Worm (Caenorhabditis elegans) whole organism, L2 larva: ENCODE measurements around the gene skpo-2.

Experiments used
- C34F6.9 ChIP-seq: fragments of 150-350 bp; optimal IDR thresholded peaks from 2 replicates; lab custom pipeline; 2014; ENCODE audit warnings: missing biosample characterization, missing genetic modification characterization
- F13H6.1 ChIP-seq: sonication (generic microtip); optimal IDR thresholded peaks from 2 replicates; lab custom pipeline; 2016; ENCODE audit warnings: missing genetic modification characterization, missing compliant biosample characterization
- R02D3.7 ChIP-seq: fragments of 150-350 bp; optimal IDR thresholded peaks from 2 replicates; lab custom pipeline; 2014; ENCODE audit warnings: missing biosample characterization, missing genetic modification characterization
- Y55F3AM.14 ChIP-seq: fragments of 200-800 bp; sonication (Bioruptor generic); optimal IDR thresholded peaks from 2 replicates; lab custom pipeline; 2018; ENCODE audit warnings: mild to moderate bottlenecking, missing genetic modification characterization, missing compliant biosample characterization
- ZK546.5 ChIP-seq: sonication (generic microtip); optimal IDR thresholded peaks from 2 replicates; lab custom pipeline; 2017; ENCODE audit warnings: missing biosample characterization, missing genetic modification characterization
- aly-2 ChIP-seq: fragments of 150-350 bp; optimal IDR thresholded peaks from 2 replicates; lab custom pipeline; 2014; ENCODE audit warnings: missing biosample characterization, missing genetic modification characterization
- blmp-1 ChIP-seq: sonication (generic microtip); optimal IDR thresholded peaks from 2 replicates; lab custom pipeline; 2017; ENCODE audit warnings: missing genetic modification characterization, mild to moderate bottlenecking, missing compliant biosample characterization, antibody characterized with exemption, moderate library complexity; ENCODE audit not compliant: insufficient read depth
- ceh-16 ChIP-seq: fragments of 150-350 bp; optimal IDR thresholded peaks from 2 replicates; lab custom pipeline; 2014; ENCODE audit warnings: missing biosample characterization, missing genetic modification characterization
- ceh-82 ChIP-seq: fragments of 150-350 bp; optimal IDR thresholded peaks from 2 replicates; lab custom pipeline; 2014; ENCODE audit warnings: missing biosample characterization, missing genetic modification characterization
- crh-2 ChIP-seq: sonication (generic microtip); optimal IDR thresholded peaks from 2 replicates; lab custom pipeline; 2017; ENCODE audit warnings: missing biosample characterization, missing genetic modification characterization
- dmd-4 ChIP-seq: sonication (generic microtip); optimal IDR thresholded peaks from 2 replicates; lab custom pipeline; 2017; ENCODE audit warnings: missing biosample characterization, missing genetic modification characterization
- egl-27 ChIP-seq: sonication (generic microtip); optimal IDR thresholded peaks from 3 replicates; lab custom pipeline; 2017; ENCODE audit warnings: missing biosample characterization, missing genetic modification reagents, missing genetic modification characterization
- elt-1 ChIP-seq: fragments of 150-350 bp; optimal IDR thresholded peaks from 2 replicates; lab custom pipeline; 2014; ENCODE audit warnings: missing biosample characterization, missing genetic modification characterization
- gmeb-1 ChIP-seq: fragments of 150-350 bp; optimal IDR thresholded peaks from 2 replicates; lab custom pipeline; 2014; ENCODE audit warnings: missing biosample characterization, missing genetic modification characterization
- lin-11 ChIP-seq: fragments of 150-350 bp; sonication (generic microtip); optimal IDR thresholded peaks from 2 replicates; lab custom pipeline; 2014; ENCODE audit warnings: missing biosample characterization, missing genetic modification characterization, inconsistent platforms, mixed read lengths
- lin-13 ChIP-seq: fragments of 150-350 bp; optimal IDR thresholded peaks from 2 replicates; lab custom pipeline; 2014; ENCODE audit warnings: missing biosample characterization, missing genetic modification reagents, missing genetic modification characterization
- lsy-2 ChIP-seq, 2 experiments: fragments of 150-350 bp in 1 of 2; sonication (generic microtip) in 1 of 2; optimal IDR thresholded peaks; 2 replicates each; lab custom pipeline; 2014 to 2017; ENCODE audit warnings: missing biosample characterization in 2 of 2, missing genetic modification characterization in 2 of 2
- mab-5 ChIP-seq: fragments of 150-350 bp; optimal IDR thresholded peaks from 2 replicates; lab custom pipeline; 2014; ENCODE audit warnings: missing biosample characterization, missing genetic modification characterization
- mdl-1 ChIP-seq, 2 experiments: fragments of 150-350 bp in 1 of 2; sonication (generic microtip) in 1 of 2; optimal IDR thresholded peaks; 2 replicates each; lab custom pipeline; 2017; ENCODE audit warnings: missing biosample characterization in 2 of 2, missing genetic modification characterization in 2 of 2
- nhr-12 ChIP-seq: fragments of 150-350 bp; optimal IDR thresholded peaks from 2 replicates; lab custom pipeline; 2014; ENCODE audit warnings: missing biosample characterization, missing genetic modification characterization
- nhr-129 ChIP-seq: fragments of 150-350 bp; optimal IDR thresholded peaks from 2 replicates; lab custom pipeline; 2014; ENCODE audit warnings: missing biosample characterization, missing genetic modification characterization
- nhr-21 ChIP-seq: fragments of 150-350 bp; optimal IDR thresholded peaks from 2 replicates; lab custom pipeline; 2014; ENCODE audit warnings: missing biosample characterization, missing genetic modification characterization
- nhr-25 ChIP-seq: fragments of 150-350 bp; sonication (generic microtip); optimal IDR thresholded peaks from 3 replicates; lab custom pipeline; 2014; ENCODE audit warnings: missing biosample characterization, missing genetic modification characterization
- nhr-6 ChIP-seq: fragments of 150-350 bp; optimal IDR thresholded peaks from 2 replicates; lab custom pipeline; 2014; ENCODE audit warnings: missing biosample characterization, missing genetic modification characterization
- nhr-77 ChIP-seq: fragments of 150-350 bp; optimal IDR thresholded peaks from 2 replicates; lab custom pipeline; 2014; ENCODE audit warnings: missing biosample characterization, missing genetic modification characterization
- peb-1 ChIP-seq: fragments of 150-350 bp; optimal IDR thresholded peaks from 2 replicates; lab custom pipeline; 2014; ENCODE audit warnings: missing biosample characterization, missing genetic modification characterization
- sem-4 ChIP-seq: fragments of 150-350 bp; optimal IDR thresholded peaks from 2 replicates; lab custom pipeline; 2014; ENCODE audit warnings: missing biosample characterization, missing genetic modification reagents, missing genetic modification characterization
- sma-3 ChIP-seq: sonication (generic microtip); optimal IDR thresholded peaks from 2 replicates; lab custom pipeline; 2016; ENCODE audit warnings: missing genetic modification reagents, missing genetic modification characterization, missing compliant biosample characterization
- snpc-4 ChIP-seq: fragments of 150-350 bp; optimal IDR thresholded peaks from 2 replicates; lab custom pipeline; 2014; ENCODE audit warnings: missing biosample characterization, missing genetic modification characterization
- unc-39 ChIP-seq: fragments of 150-350 bp; optimal IDR thresholded peaks from 2 replicates; lab custom pipeline; 2014; ENCODE audit warnings: missing biosample characterization, missing genetic modification characterization
- unc-55 ChIP-seq: fragments of 150-350 bp; sonication (generic microtip); optimal IDR thresholded peaks from 3 replicates; lab custom pipeline; 2014; ENCODE audit warnings: missing biosample characterization, missing genetic modification reagents, missing genetic modification characterization
- zag-1 ChIP-seq: fragments of 150-350 bp; optimal IDR thresholded peaks from 2 replicates; lab custom pipeline; 2014; ENCODE audit warnings: missing biosample characterization, missing genetic modification characterization
- ztf-11 ChIP-seq: sonication (generic microtip); optimal IDR thresholded peaks from 2 replicates; lab custom pipeline; 2017; ENCODE audit warnings: missing biosample characterization, missing genetic modification characterization
- ztf-4 ChIP-seq: fragments of 150-350 bp; optimal IDR thresholded peaks from 2 replicates; lab custom pipeline; 2014; ENCODE audit warnings: missing biosample characterization, missing genetic modification characterization

The skpo-2 gene

ce11 chrII:3429400-3429799, 6.9 kb downstream of the skpo-2 start, which contains the start of gene C16C8.18:
C16C8.18 (plus strand) TSS chrII:3429700.
- TF ChIP-seq nhr-25 (tag; lab: Kevin White, UChicago) = no peak
- peak; percentile 27 for TF ChIP-seq unc-55
- no peak for TF ChIP-seq blmp-1 (tag; lab: Kevin White, UChicago)
- TF ChIP-seq nhr-6 (tag; lab: Kevin White, UChicago) = no peak

ce11 chrII:3428158-3428704, 8.1 kb downstream of the skpo-2 start:
- peak; percentile 9 for TF ChIP-seq zag-1 (tag; lab: Kevin White, UChicago)
- TF ChIP-seq Y55F3AM.14 (GFP tag; lab: Kevin White, UChicago) = no peak
- peak; percentile 1 for TF ChIP-seq F13H6.1
- TF ChIP-seq lsy-2 (tag; optimal IDR thresholded peaks at IDR 0.05; lab: Kevin White, UChicago) = peak in 1 of 2 experiments; percentile 49
- TF ChIP-seq nhr-129 (tag; lab: Kevin White, UChicago) = peak; percentile 22
- TF ChIP-seq lin-13 (GFP tag; lab: Kevin White, UChicago) = peak; percentile 17
- peak in 1 of 2 experiments; percentile 51 for TF ChIP-seq mdl-1 (tag; optimal IDR thresholded peaks at IDR 0.05; lab: Kevin White, UChicago)
- peak; percentile 12 for TF ChIP-seq snpc-4 (tag; lab: Kevin White, UChicago)
- peak; percentile 0 for TF ChIP-seq crh-2 (tag; lab: Kevin White, UChicago)
- TF ChIP-seq lin-11 (tag; lab: Kevin White, UChicago) = peak; percentile 66
- TF ChIP-seq unc-55 = peak; percentile 73
- peak; percentile 56 for TF ChIP-seq C34F6.9 (tag; lab: Kevin White, UChicago)
- no peak for TF ChIP-seq nhr-21
- TF ChIP-seq gmeb-1 (tag; lab: Kevin White, UChicago) = no peak
- TF ChIP-seq ceh-82 = no peak
- TF ChIP-seq, all 48 proteins: peak for 11

ce11 chrII:3425433-3425832, 10.9 kb downstream of the skpo-2 start, which contains the start of gene nep-11:
nep-11 (minus strand) TSS chrII:3425533.
- no peak for TF ChIP-seq nhr-12 (tag; lab: Kevin White, UChicago)
- TF ChIP-seq nhr-129 (tag; lab: Kevin White, UChicago) = no peak
- no peak for TF ChIP-seq dmd-4 (tag; lab: Kevin White, UChicago)
- TF ChIP-seq ztf-4 = no peak
- TF ChIP-seq ZK546.5 (tag; lab: Kevin White, UChicago) = no peak
- TF ChIP-seq elt-1 (tag; lab: Kevin White, UChicago) = no peak
- TF ChIP-seq sma-3 = no peak
- no peak for TF ChIP-seq C34F6.9 (tag; lab: Kevin White, UChicago)
- no peak for TF ChIP-seq ztf-11 (tag; lab: Kevin White, UChicago)
- TF ChIP-seq, all 48 proteins: peak for 0

- TF ChIP-seq peb-1 (tag; lab: Kevin White, UChicago) (no peak), C34F6.9 (tag; lab: Kevin White, UChicago) (no peak), nhr-25 (tag; lab: Kevin White, UChicago) (no peak), R02D3.7 (tag; lab: Kevin White, UChicago) (no peak), gmeb-1 (tag; lab: Kevin White, UChicago) (no peak), dmd-4 (tag; lab: Kevin White, UChicago) (no peak), sem-4 (tag; lab: Kevin White, UChicago) (no peak), ceh-16 (tag; lab: Kevin White, UChicago) (no peak), nhr-12 (tag; lab: Kevin White, UChicago) (no peak)
- TF ChIP-seq, all 48 proteins: peak for 0
Measured at ce11 chrII:3422938-3423337, 13.4 kb downstream of the skpo-2 start.

- no peak for TF ChIP-seq nhr-6 (tag; lab: Kevin White, UChicago)
- TF ChIP-seq mab-5 (tag; lab: Kevin White, UChicago) = no peak
- no peak for TF ChIP-seq nhr-77 (tag; lab: Kevin White, UChicago)
- TF ChIP-seq sem-4 (tag; lab: Kevin White, UChicago) = no peak
- no peak for TF ChIP-seq egl-27
- no peak for TF ChIP-seq lin-11 (tag; lab: Kevin White, UChicago)
- TF ChIP-seq lsy-2 (tag; optimal IDR thresholded peaks at IDR 0.05; lab: Kevin White, UChicago) = no peak
- TF ChIP-seq ZK546.5 (tag; lab: Kevin White, UChicago) = no peak
- TF ChIP-seq nhr-129 (tag; lab: Kevin White, UChicago) = no peak
- TF ChIP-seq unc-39 (tag; lab: Kevin White, UChicago) = no peak
- TF ChIP-seq aly-2 (tag; lab: Kevin White, UChicago) = no peak
- TF ChIP-seq mdl-1 (tag; optimal IDR thresholded peaks at IDR 0.05; lab: Kevin White, UChicago) = no peak
- no peak for TF ChIP-seq C34F6.9 (tag; lab: Kevin White, UChicago)
- TF ChIP-seq unc-55 = no peak
- TF ChIP-seq F13H6.1 = no peak
- TF ChIP-seq snpc-4 (tag; lab: Kevin White, UChicago) = no peak
Measured at ce11 chrII:3416528-3416927, 19.8 kb downstream of the skpo-2 start, which contains the start of gene nep-6. nep-6 (plus strand) TSS chrII:3416828.
